Worm (Caenorhabditis elegans) whole organism, L1 larva: ENCODE data around the gene sax-7.

Experiments used
- aly-2 ChIP-seq: fragments of 150-350 bp; optimal IDR thresholded peaks from 2 replicates; lab custom pipeline; 2014; ENCODE audit warnings: missing biosample characterization, missing genetic modification characterization
- ama-1 ChIP-seq: fragments of 150-350 bp; optimal IDR thresholded peaks from 2 replicates; lab custom pipeline; 2014
- blmp-1 ChIP-seq: fragments of 150-350 bp; optimal IDR thresholded peaks from 2 replicates; lab custom pipeline; 2014; ENCODE audit warnings: missing biosample characterization, missing genetic modification characterization
- ceh-63 ChIP-seq: fragments of 200-800 bp; sonication (Bioruptor generic); optimal IDR thresholded peaks from 2 replicates; lab custom pipeline; 2018; ENCODE audit warnings: mild to moderate bottlenecking, missing genetic modification characterization, missing compliant biosample characterization
- ceh-8 ChIP-seq: fragments of 200-800 bp; sonication (Bioruptor generic); optimal IDR thresholded peaks from 2 replicates; lab custom pipeline; 2018; ENCODE audit warnings: mild to moderate bottlenecking, missing genetic modification characterization, moderate library complexity, missing compliant biosample characterization
- ceh-82 ChIP-seq, 3 experiments: fragments of 150-350 bp in 1 of 3; sonication (generic microtip) in 2 of 3; optimal IDR thresholded peaks; 2 replicates each; lab custom pipeline; 2014 to 2017; ENCODE audit warnings: missing biosample characterization in 3 of 3, missing genetic modification characterization in 3 of 3
- ces-1 ChIP-seq: fragments of 150-350 bp; optimal IDR thresholded peaks from 2 replicates; lab custom pipeline; 2014; ENCODE audit warnings: missing biosample characterization, missing genetic modification reagents, missing genetic modification characterization
- dsc-1 ChIP-seq: sonication (generic microtip); optimal IDR thresholded peaks from 2 replicates; lab custom pipeline; 2016; ENCODE audit warnings: mild to moderate bottlenecking, missing genetic modification characterization, missing compliant biosample characterization
- egl-27 ChIP-seq, 2 experiments: fragments of 150-350 bp in 1 of 2; sonication (generic microtip); optimal IDR thresholded peaks; 3 replicates each; lab custom pipeline; 2017 to 2018; ENCODE audit warnings: missing biosample characterization in 2 of 2, missing genetic modification characterization in 2 of 2, missing genetic modification reagents in 2 of 2
- elt-3 ChIP-seq, 6 experiments: fragments of 150-350 bp in 1 of 6; sonication (generic microtip); optimal IDR thresholded peaks; 2 replicates each; lab custom pipeline; 2017 to 2018; ENCODE audit warnings: missing biosample characterization in 6 of 6, missing genetic modification characterization in 6 of 6, inconsistent platforms in 1 of 6
- fkh-4 ChIP-seq: sonication (generic microtip); optimal IDR thresholded peaks from 2 replicates; lab custom pipeline; 2016; ENCODE audit warnings: missing compliant biosample characterization, missing genetic modification characterization, borderline replicate concordance
- fos-1 ChIP-seq: fragments of 150-350 bp; optimal IDR thresholded peaks from 2 replicates; lab custom pipeline; 2014; ENCODE audit warnings: missing biosample characterization, missing genetic modification characterization
- grh-1 ChIP-seq: fragments of 200-800 bp; sonication (Bioruptor generic); IDR thresholded peaks from 2 replicates; pipeline ENCODE4 v1.3.6; 2022; ENCODE audit warnings: missing genetic modification reagents, missing genetic modification characterization, missing compliant biosample characterization
- hpl-2 ChIP-seq: fragments of 150-350 bp; optimal IDR thresholded peaks from 2 replicates; lab custom pipeline; 2014; ENCODE audit warnings: missing biosample characterization, missing genetic modification reagents, missing genetic modification characterization
- lin-13 ChIP-seq: fragments of 150-350 bp; optimal IDR thresholded peaks from 2 replicates; lab custom pipeline; 2014; ENCODE audit warnings: missing biosample characterization, missing genetic modification reagents, missing genetic modification characterization
- lin-14 ChIP-seq: fragments of 200-800 bp; sonication (Bioruptor generic); optimal IDR thresholded peaks from 2 replicates; lab custom pipeline; 2018; ENCODE audit warnings: mild to moderate bottlenecking, missing genetic modification characterization, moderate library complexity, missing compliant biosample characterization
- nhr-12 ChIP-seq: sonication (generic microtip); optimal IDR thresholded peaks from 2 replicates; lab custom pipeline; 2017; ENCODE audit warnings: missing biosample characterization, missing genetic modification characterization
- nhr-19 ChIP-seq: fragments of 200-800 bp; sonication (Bioruptor generic); conservative IDR thresholded peaks from 2 replicates; pipeline ENCODE4 v1.3.6; 2022; ENCODE audit warnings: missing genetic modification characterization, missing compliant biosample characterization
- nhr-20 ChIP-seq: sonication (generic microtip); optimal IDR thresholded peaks from 2 replicates; lab custom pipeline; 2016; ENCODE audit warnings: mild to moderate bottlenecking, missing genetic modification characterization, missing compliant biosample characterization
- nhr-28 ChIP-seq: fragments of 150-350 bp; optimal IDR thresholded peaks from 2 replicates; lab custom pipeline; 2014; ENCODE audit warnings: missing biosample characterization, missing genetic modification characterization
- nhr-71 ChIP-seq: sonication (generic microtip); optimal IDR thresholded peaks from 2 replicates; lab custom pipeline; 2016; ENCODE audit warnings: mild to moderate bottlenecking, missing genetic modification characterization, moderate library complexity, missing compliant biosample characterization
- nhr-77 ChIP-seq: fragments of 150-350 bp; optimal IDR thresholded peaks from 2 replicates; lab custom pipeline; 2014; ENCODE audit warnings: missing biosample characterization, missing genetic modification characterization
- nhr-85 ChIP-seq: sonication (generic microtip); peaks from one replicate; lab custom pipeline; 2016; ENCODE audit warnings: missing genetic modification characterization, inconsistent platforms, missing compliant biosample characterization
- pqm-1 ChIP-seq: sonication (generic microtip); optimal IDR thresholded peaks from 3 replicates; lab custom pipeline; 2017; ENCODE audit warnings: missing biosample characterization, missing genetic modification characterization
- rnt-1 ChIP-seq: sonication (generic microtip); optimal IDR thresholded peaks from 2 replicates; lab custom pipeline; 2016; ENCODE audit warnings: mild to moderate bottlenecking, missing genetic modification characterization, moderate library complexity, missing compliant biosample characterization
- skn-1 ChIP-seq: fragments of 150-350 bp; optimal IDR thresholded peaks from 2 replicates; lab custom pipeline; 2014; ENCODE audit warnings: missing biosample characterization, missing genetic modification characterization
- snpc-4 ChIP-seq: fragments of 150-350 bp; optimal IDR thresholded peaks from 2 replicates; lab custom pipeline; 2014; ENCODE audit warnings: missing biosample characterization, missing genetic modification characterization
- snu-23 ChIP-seq: sonication (generic microtip); optimal IDR thresholded peaks from 2 replicates; lab custom pipeline; 2016; ENCODE audit warnings: missing genetic modification characterization, missing compliant biosample characterization
- sptf-1 ChIP-seq: fragments of 150-350 bp; optimal IDR thresholded peaks from 2 replicates; lab custom pipeline; 2014; ENCODE audit warnings: missing biosample characterization, missing genetic modification characterization
- tlp-1 ChIP-seq: fragments of 150-350 bp; optimal IDR thresholded peaks from 2 replicates; lab custom pipeline; 2014; ENCODE audit warnings: missing biosample characterization, missing genetic modification characterization
- unc-130 ChIP-seq: fragments of 150-350 bp; optimal IDR thresholded peaks from 2 replicates; lab custom pipeline; 2017; ENCODE audit warnings: missing biosample characterization, missing genetic modification characterization, inconsistent platforms
- unc-62 ChIP-seq: fragments of 150-350 bp; optimal IDR thresholded peaks from 2 replicates; lab custom pipeline; 2014; ENCODE audit warnings: missing biosample characterization, missing genetic modification reagents, missing genetic modification characterization
- vab-15 ChIP-seq: sonication (generic microtip); optimal IDR thresholded peaks from 2 replicates; lab custom pipeline; 2017; ENCODE audit warnings: missing genotype, mild to moderate bottlenecking, missing genetic modification characterization, missing compliant biosample characterization
- ztf-11 ChIP-seq, 2 experiments: sonication (generic microtip); optimal IDR thresholded peaks; 2 replicates each; lab custom pipeline; 2016 to 2017; ENCODE audit warnings: missing genetic modification characterization in 2 of 2, missing biosample characterization in 1 of 2, missing compliant biosample characterization in 1 of 2

sax-7 gene

ce11 chrIV:8042897-8043296 lies 19.6 kb upstream of the sax-7 start:
- TF ChIP-seq elt-3 (tag; optimal IDR thresholded peaks at IDR 0.05; lab: Kevin White, UChicago) (peak in 2 of 6 experiments; percentile 23 to 72), nhr-85 (peak; percentile 56), lin-14 (GFP tag; lab: Kevin White, UChicago) (no peak), nhr-12 (tag; lab: Kevin White, UChicago) (no peak), nhr-77 (tag; lab: Kevin White, UChicago) (no peak), nhr-71 (tag; lab: Kevin White, UChicago) (peak; percentile 2), blmp-1 (tag; lab: Kevin White, UChicago) (peak; percentile 48)

- TF ChIP-seq nhr-19 (GFP tag; lab: Robert Waterston, UW): no peak
- no peak for TF ChIP-seq ama-1
- TF ChIP-seq grh-1 (GFP tag; lab: Robert Waterston, UW): 0 out of 2 replicates have a peak, but pooled peaks have one; percentile 12
- TF ChIP-seq nhr-20: peak; percentile 41
- no peak for TF ChIP-seq pqm-1
- TF ChIP-seq aly-2 (tag; lab: Kevin White, UChicago): no peak
- no peak for TF ChIP-seq nhr-28 (tag; lab: Kevin White, UChicago)
- no peak for TF ChIP-seq ceh-63
- TF ChIP-seq snpc-4 (tag; lab: Kevin White, UChicago): no peak
- no peak for TF ChIP-seq sptf-1 (tag; lab: Kevin White, UChicago)
- peak; percentile 44 for TF ChIP-seq nhr-71 (tag; lab: Kevin White, UChicago)
- peak; percentile 86 for TF ChIP-seq nhr-85
- TF ChIP-seq fkh-4: no peak
- peak in 1 of 6 experiments; percentile 15 for TF ChIP-seq elt-3 (tag; optimal IDR thresholded peaks at IDR 0.05; lab: Kevin White, UChicago)
- no peak for TF ChIP-seq ceh-8 (GFP tag; lab: Kevin White, UChicago)
- TF ChIP-seq ces-1 (GFP tag; lab: Kevin White, UChicago): no peak
- TF ChIP-seq egl-27 (tag; optimal IDR thresholded peaks at IDR 0.05; lab: Kevin White, UChicago): no peak
- TF ChIP-seq vab-15: no peak
- TF ChIP-seq unc-62 (GFP tag; lab: Kevin White, UChicago): no peak
- TF ChIP-seq snu-23 (GFP tag; lab: Kevin White, UChicago): peak; percentile 22
- TF ChIP-seq lin-13: no peak
- TF ChIP-seq hpl-2 (GFP tag; lab: Kevin White, UChicago): no peak
- no peak for TF ChIP-seq unc-130 (tag; lab: Kevin White, UChicago)
- TF ChIP-seq, all 84 proteins: peak for 6
Observed at ce11 chrIV:8043722-8044121, 18.7 kb upstream of the sax-7 start.

- TF ChIP-seq rnt-1 (no peak), dsc-1 (tag; lab: Kevin White, UChicago) (peak; percentile 11), blmp-1 (tag; lab: Kevin White, UChicago) (peak; percentile 64), ceh-82 (tag; optimal IDR thresholded peaks at IDR 0.05; lab: Kevin White, UChicago) (no peak), nhr-20 (peak; percentile 35), skn-1 (tag; lab: Kevin White, UChicago) (no peak), fos-1 (tag; lab: Kevin White, UChicago) (no peak), egl-27 (tag; optimal IDR thresholded peaks at IDR 0.05; lab: Kevin White, UChicago) (no peak), lin-14 (GFP tag; lab: Kevin White, UChicago) (peak; percentile 19), nhr-71 (tag; lab: Kevin White, UChicago) (peak; percentile 38), unc-130 (tag; lab: Kevin White, UChicago) (no peak), elt-3 (tag; optimal IDR thresholded peaks at IDR 0.05; lab: Kevin White, UChicago) (peak in 4 of 6 experiments; percentile 59 to 66 (median 63)), ztf-11 (tag; optimal IDR thresholded peaks at IDR 0.05; lab: Kevin White, UChicago) (no peak), nhr-85 (peak; percentile 88)
Observed at ce11 chrIV:8044574-8044973, 17.9 kb upstream of the sax-7 start, which contains the start of gene nhr-258. nhr-258 (plus strand) TSS chrIV:8044938.

ce11 chrIV:8048083-8048482 lies 14.4 kb upstream of the sax-7 start:
- TF ChIP-seq tlp-1 (tag; lab: Kevin White, UChicago): no peak
- TF ChIP-seq ztf-11 (tag; optimal IDR thresholded peaks at IDR 0.05; lab: Kevin White, UChicago): no peak
- no peak for TF ChIP-seq fos-1 (tag; lab: Kevin White, UChicago)
- no peak for TF ChIP-seq nhr-28 (tag; lab: Kevin White, UChicago)
- TF ChIP-seq, all 84 proteins: peak for 0
